Fruit fly (Drosophila melanogaster): ENCODE results near the gene Gr66a.
A peak's percentile ranks its signal among the peaks of the same experiment; 100 is the strongest.

Gr66a gene

DNA sequence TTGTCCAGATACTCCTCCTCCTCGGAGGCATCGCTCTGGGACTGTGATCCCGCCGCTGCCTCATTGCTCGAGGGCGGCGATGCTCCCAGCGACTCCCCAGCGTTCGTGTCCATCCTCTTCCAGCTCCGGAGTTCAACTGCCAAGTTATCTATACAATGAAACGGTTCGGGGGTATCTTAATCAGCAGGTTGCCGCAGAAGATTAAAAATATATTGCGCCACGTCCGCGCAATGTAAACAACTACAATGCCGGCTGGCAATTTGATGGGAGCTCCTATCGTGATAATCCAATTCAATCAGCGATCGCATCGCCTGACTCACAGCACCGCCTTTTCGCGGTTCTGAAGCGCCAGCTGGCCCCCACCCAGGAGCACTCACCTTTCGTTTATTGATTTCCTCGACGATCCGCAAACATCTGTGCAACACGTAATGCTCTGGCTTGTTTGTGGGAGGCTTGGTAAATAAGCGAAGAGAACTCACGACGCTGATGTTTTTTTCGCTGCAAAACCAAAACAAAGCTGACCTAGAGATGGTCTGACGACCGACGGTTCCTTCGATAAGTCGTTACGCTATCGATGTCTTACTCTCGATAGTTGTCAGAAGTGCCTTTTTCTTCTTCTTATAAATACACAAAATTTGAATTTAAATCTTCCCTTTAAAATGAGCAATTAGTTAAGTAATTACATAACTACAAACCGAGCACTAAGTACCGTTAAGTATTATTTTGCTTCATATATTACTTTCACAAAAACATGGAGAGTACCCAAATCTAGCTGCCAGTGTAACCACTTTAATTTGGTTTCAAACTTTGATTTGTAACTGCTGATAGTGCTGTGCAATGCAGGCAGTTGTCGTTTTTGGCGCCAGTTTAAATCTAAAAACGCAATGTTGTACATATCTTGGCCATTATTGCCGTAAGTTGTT, 17.2 kb downstream of the Gr66a start, which contains the start of gene cert (continued):
- peak; percentile 38 for TF ChIP-seq CG6813 (GFP tag; optimal IDR thresholded peaks at IDR 0.05)
- peak; percentile 19 for TF ChIP-seq CG4328 (GFP tag; optimal IDR thresholded peaks at IDR 0.05)
- no peak for TF ChIP-seq CG8765 (GFP tag; IDR thresholded peaks at IDR 0.05)
- TF ChIP-seq Ets65A (GFP tag), result peak; percentile 94
- no peak for TF ChIP-seq CG13424 (tag; optimal IDR thresholded peaks at IDR 0.05)
- TF ChIP-seq eyg (GFP tag; optimal IDR thresholded peaks at IDR 0.05), result no peak
- no peak for TF ChIP-seq zfh2 (GFP tag; optimal IDR thresholded peaks at IDR 0.05)
- TF ChIP-seq CG3281 (GFP tag; optimal IDR thresholded peaks at IDR 0.05), result no peak
- TF ChIP-seq CG11093 (GFP tag; IDR thresholded peaks at IDR 0.05), result no peak
- no peak for TF ChIP-seq CG11085 (GFP tag; IDR thresholded peaks at IDR 0.05)
- TF ChIP-seq BEAF-32 (GFP tag; optimal IDR thresholded peaks at IDR 0.05), result peak; percentile 93
- peak; percentile 53 for TF ChIP-seq row (GFP tag; IDR thresholded peaks at IDR 0.05)
- TF ChIP-seq disco-r (GFP tag; optimal IDR thresholded peaks at IDR 0.05), result no peak
- TF ChIP-seq MBD-R2 (GFP tag; IDR thresholded peaks at IDR 0.05), result peak; percentile 71
- TF ChIP-seq CG8478 (optimal IDR thresholded peaks at IDR 0.05), result no peak
- no peak for TF ChIP-seq CG11723 (GFP tag; optimal IDR thresholded peaks at IDR 0.05)
- no peak for TF ChIP-seq CG13123 (GFP tag; optimal IDR thresholded peaks at IDR 0.05)
- TF ChIP-seq CG4360 (GFP tag; IDR thresholded peaks at IDR 0.05), result no peak
- TF ChIP-seq danr (GFP tag; IDR thresholded peaks at IDR 0.05), result no peak
- TF ChIP-seq org-1 (GFP tag; optimal IDR thresholded peaks at IDR 0.05), result no peak
- no peak for TF ChIP-seq Mes4 (GFP tag; optimal IDR thresholded peaks at IDR 0.05)
- TF ChIP-seq Sry-δ (GFP tag; optimal IDR thresholded peaks at IDR 0.05), result peak; percentile 98
- TF ChIP-seq CG11696 (GFP tag; IDR thresholded peaks at IDR 0.05), result no peak
- TF ChIP-seq CG9932 (GFP tag; IDR thresholded peaks at IDR 0.05), result peak; percentile 53; the same call in 1 of the 2 replicates
- peak; percentile 70 for TF ChIP-seq nmo (GFP tag; optimal IDR thresholded peaks at IDR 0.05)
- no peak for TF ChIP-seq caup (GFP tag; optimal IDR thresholded peaks at IDR 0.05; ENCODE audit: severe bottlenecking)
- TF ChIP-seq wdn (GFP tag; IDR thresholded peaks at IDR 0.05), result no peak
- no peak for TF ChIP-seq CG32532 (GFP tag; IDR thresholded peaks at IDR 0.05)
- TF ChIP-seq CG7372 (GFP tag; IDR thresholded peaks at IDR 0.05), result no peak
- no peak for TF ChIP-seq CG10209 (GFP tag; optimal IDR thresholded peaks at IDR 0.05)
- TF ChIP-seq CG4707 (GFP tag; optimal IDR thresholded peaks at IDR 0.05), result no peak
- no peak for TF ChIP-seq CG43689 (GFP tag; IDR thresholded peaks at IDR 0.05)
- no peak for TF ChIP-seq CG7357 (GFP tag; IDR thresholded peaks at IDR 0.05)
- TF ChIP-seq YL-1 (GFP tag; optimal IDR thresholded peaks at IDR 0.05), result peak; percentile 52
- TF ChIP-seq Spps (tag; optimal IDR thresholded peaks at IDR 0.05), result no peak
- TF ChIP-seq abd-A (tag; optimal IDR thresholded peaks at IDR 0.05), result no peak
- no peak for TF ChIP-seq CG18011 (GFP tag; optimal IDR thresholded peaks at IDR 0.05)
- TF ChIP-seq CG5245 (GFP tag; optimal IDR thresholded peaks at IDR 0.05), result no peak
- TF ChIP-seq Dp (GFP tag; optimal IDR thresholded peaks at IDR 0.05), result peak; percentile 87
- TF ChIP-seq CG12219 (GFP tag; optimal IDR thresholded peaks at IDR 0.05), result no peak
- no peak for TF ChIP-seq CG16779 (GFP tag; IDR thresholded peaks at IDR 0.05)
- no peak for TF ChIP-seq CG3726 (GFP tag; IDR thresholded peaks at IDR 0.05)
- no peak for TF ChIP-seq nerfin-1 (tag; optimal IDR thresholded peaks at IDR 0.05)
- TF ChIP-seq CG18619 (GFP tag; optimal IDR thresholded peaks at IDR 0.05), result peak; percentile 11
- TF ChIP-seq CG6683 (GFP tag; optimal IDR thresholded peaks at IDR 0.05), result no peak
- peak; percentile 92 for TF ChIP-seq CG10267 (tag; optimal IDR thresholded peaks at IDR 0.05)
- TF ChIP-seq ab (GFP tag; optimal IDR thresholded peaks at IDR 0.05), result no peak
- TF ChIP-seq oc (tag; optimal IDR thresholded peaks at IDR 0.05), result no peak
- peak; percentile 22 for TF ChIP-seq Chrac-16 (GFP tag; optimal IDR thresholded peaks at IDR 0.05)
- TF ChIP-seq CG17912 (GFP tag; optimal IDR thresholded peaks at IDR 0.05), result no peak
